Worm (Caenorhabditis elegans) whole organism, L1 larva: Measurements from ENCODE around the gene C50F4.10.

Experiments used
- C34B4.2 ChIP-seq: sonication (generic microtip); optimal IDR thresholded peaks from 2 replicates; lab custom pipeline; 2017; ENCODE audit warnings: mild to moderate bottlenecking, missing genetic modification characterization, missing compliant biosample characterization
- fkh-10 ChIP-seq: sonication (generic microtip); optimal IDR thresholded peaks from 2 replicates; lab custom pipeline; 2017; ENCODE audit warnings: missing biosample characterization, missing genetic modification reagents, missing genetic modification characterization
- jun-1 ChIP-seq: fragments of 150-350 bp; optimal IDR thresholded peaks from 2 replicates; lab custom pipeline; 2014; ENCODE audit warnings: missing biosample characterization, missing genetic modification reagents, missing genetic modification characterization
- nhr-237 ChIP-seq: fragments of 150-350 bp; optimal IDR thresholded peaks from 2 replicates; lab custom pipeline; 2014; ENCODE audit warnings: missing biosample characterization, missing genetic modification characterization
- nhr-90 ChIP-seq: sonication (generic microtip); optimal IDR thresholded peaks from 2 replicates; lab custom pipeline; 2016; ENCODE audit warnings: mild to moderate bottlenecking, missing genetic modification characterization, missing compliant biosample characterization; ENCODE audit not compliant: poor library complexity

DNA sequence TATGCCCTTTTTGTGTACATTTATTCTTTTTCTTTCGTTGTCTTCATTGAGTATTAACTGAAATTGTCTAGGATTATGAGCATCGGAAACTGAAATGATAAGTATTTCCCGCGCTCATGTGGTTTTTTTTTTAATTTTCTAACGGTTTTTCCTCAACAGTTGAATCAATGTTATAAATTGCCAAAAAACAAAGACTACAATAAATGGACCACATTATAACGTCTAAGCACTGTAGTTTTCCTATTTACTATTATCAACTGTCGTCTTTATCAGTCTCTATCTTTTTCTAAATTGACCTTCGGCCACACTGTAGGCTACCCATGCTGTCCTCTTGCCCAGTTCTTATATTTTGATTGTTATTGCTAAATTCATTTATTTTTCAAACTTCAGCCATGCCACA is 23.6 kb downstream of the C50F4.10 start, which contains the start of gene acs-14:
- TF ChIP-seq jun-1 (tag; lab: Kevin White, UChicago), result no peak
- no peak for TF ChIP-seq fkh-10 (GFP tag; lab: Kevin White, UChicago)
- no peak for TF ChIP-seq nhr-90
- no peak for TF ChIP-seq C34B4.2 (tag; lab: Kevin White, UChicago)
- no peak for TF ChIP-seq nhr-237
